Fruit fly (Drosophila melanogaster) whole organism, pupa: ENCODE measurements around the gene Frl.

ENCODE experiments used
- CG4496 ChIP-seq: fragments of 200-800 bp; sonication (Bioruptor generic); IDR thresholded peaks from 3 replicates; pipeline ENCODE4 v1.3.6; 2022; ENCODE audit warnings: missing biosample characterization, missing genetic modification characterization
- D1 ChIP-seq: fragments of 200-800 bp; sonication (Bioruptor generic); optimal IDR thresholded peaks from 2 replicates; lab custom pipeline; 2018; ENCODE audit warnings: missing biosample characterization, mild to moderate bottlenecking, missing genetic modification characterization, moderate library complexity

DNA sequence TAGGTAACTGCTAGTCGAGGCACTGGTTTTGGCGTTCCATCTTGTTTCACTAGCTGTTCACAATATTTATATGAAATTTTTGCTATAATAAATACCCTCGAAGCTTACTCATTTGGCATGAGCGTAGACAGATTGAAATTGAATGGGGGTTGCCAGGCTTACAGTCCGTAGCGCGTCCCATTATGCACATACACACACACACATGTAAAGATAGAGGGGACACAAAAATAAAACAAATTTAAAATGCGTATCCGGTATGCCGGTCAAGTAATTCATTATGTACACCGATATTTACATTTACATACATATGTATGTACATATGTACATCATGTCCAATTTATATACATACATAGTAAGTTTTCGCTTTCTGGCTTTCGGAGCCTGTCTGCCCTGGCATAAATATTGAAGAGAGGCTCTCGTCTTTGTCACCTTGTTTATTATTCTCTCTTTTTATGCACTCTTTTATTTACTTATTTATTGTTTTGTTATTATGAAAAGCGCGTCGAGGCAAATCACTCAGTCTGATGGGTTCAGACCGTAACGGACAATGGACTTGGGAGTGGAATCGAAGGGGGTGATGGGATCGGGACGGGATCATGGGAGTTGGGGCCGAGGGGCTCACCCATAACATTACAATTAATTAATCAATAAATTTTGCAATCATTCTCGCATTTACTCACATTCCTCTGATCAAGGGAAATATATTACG is 6.4 kb downstream of the Frl start:
- TF ChIP-seq D1 (tag; lab: Kevin White, UChicago) (no peak), CG4496 (peak; percentile 51; the same call in 2 of the 3 replicates)
